Worm (Caenorhabditis elegans) whole organism, L1 larva: ENCODE measurements around the gene Y48A6B.14.

ENCODE experiments used
- C16A3.4 ChIP-seq: fragments of 150-350 bp; optimal IDR thresholded peaks from 2 replicates; lab custom pipeline; 2014; ENCODE audit warnings: missing biosample characterization, missing genetic modification characterization
- Y116A8C.19 ChIP-seq: sonication (generic microtip); optimal IDR thresholded peaks from 2 replicates; lab custom pipeline; 2016; ENCODE audit warnings: missing compliant biosample characterization, missing genetic modification characterization, borderline replicate concordance
- blmp-1 ChIP-seq: fragments of 150-350 bp; optimal IDR thresholded peaks from 2 replicates; lab custom pipeline; 2014; ENCODE audit warnings: missing biosample characterization, missing genetic modification characterization
- dpl-1 ChIP-seq, 3 experiments: fragments of 150-350 bp in 2 of 3; sonication (generic microtip) in 1 of 3; optimal IDR thresholded peaks; 2 replicates each; lab custom pipeline; 2014 to 2017; ENCODE audit warnings: missing biosample characterization in 3 of 3, missing genetic modification characterization in 3 of 3, missing genetic modification reagents in 3 of 3
- dsc-1 ChIP-seq: sonication (generic microtip); optimal IDR thresholded peaks from 2 replicates; lab custom pipeline; 2016; ENCODE audit warnings: mild to moderate bottlenecking, missing genetic modification characterization, missing compliant biosample characterization
- efl-1 ChIP-seq, 4 experiments: fragments of 150-350 bp; optimal IDR thresholded peaks in 3 of 4; peaks in 1 of 4; 1 replicate in 1 of 4; 2 replicates in 3 of 4; lab custom pipeline; 2014; ENCODE audit warnings: missing biosample characterization in 2 of 4, missing genetic modification characterization in 2 of 4, missing genetic modification reagents in 2 of 4
- egl-13 ChIP-seq: sonication (generic microtip); optimal IDR thresholded peaks from 2 replicates; lab custom pipeline; 2016; ENCODE audit warnings: missing genotype, missing genetic modification reagents, missing genetic modification characterization, missing compliant biosample characterization
- egl-27 ChIP-seq, 2 experiments: fragments of 150-350 bp in 1 of 2; sonication (generic microtip); optimal IDR thresholded peaks; 3 replicates each; lab custom pipeline; 2017 to 2018; ENCODE audit warnings: missing biosample characterization in 2 of 2, missing genetic modification characterization in 2 of 2, missing genetic modification reagents in 2 of 2
- elt-2 ChIP-seq: sonication (generic microtip); optimal IDR thresholded peaks from 2 replicates; lab custom pipeline; 2016; ENCODE audit warnings: missing genetic modification characterization, mild to moderate bottlenecking, inconsistent platforms, missing compliant biosample characterization, missing genetic modification reagents
- elt-3 ChIP-seq, 6 experiments: fragments of 150-350 bp in 1 of 6; sonication (generic microtip); optimal IDR thresholded peaks; 2 replicates each; lab custom pipeline; 2017 to 2018; ENCODE audit warnings: missing biosample characterization in 6 of 6, missing genetic modification characterization in 6 of 6, inconsistent platforms in 1 of 6
- fkh-10 ChIP-seq: sonication (generic microtip); optimal IDR thresholded peaks from 2 replicates; lab custom pipeline; 2017; ENCODE audit warnings: missing biosample characterization, missing genetic modification reagents, missing genetic modification characterization
- fkh-4 ChIP-seq: sonication (generic microtip); optimal IDR thresholded peaks from 2 replicates; lab custom pipeline; 2016; ENCODE audit warnings: missing compliant biosample characterization, missing genetic modification characterization, borderline replicate concordance
- grh-1 ChIP-seq: fragments of 200-800 bp; sonication (Bioruptor generic); IDR thresholded peaks from 2 replicates; pipeline ENCODE4 v1.3.6; 2022; ENCODE audit warnings: missing genetic modification reagents, missing genetic modification characterization, missing compliant biosample characterization
- hlh-17 ChIP-seq: fragments of 200-800 bp; sonication (Bioruptor generic); optimal IDR thresholded peaks from 2 replicates; lab custom pipeline; 2018; ENCODE audit warnings: missing genetic modification characterization, mild to moderate bottlenecking, missing compliant biosample characterization, moderate library complexity, borderline replicate concordance
- irx-1 ChIP-seq: sonication (generic microtip); optimal IDR thresholded peaks from 2 replicates; lab custom pipeline; 2016; ENCODE audit warnings: missing genetic modification characterization, missing compliant biosample characterization
- isw-1 ChIP-seq: fragments of 200-800 bp; sonication (Bioruptor generic); IDR thresholded peaks from 2 replicates; pipeline ENCODE4 v1.3.6; 2022; ENCODE audit warnings: missing genetic modification characterization, missing compliant biosample characterization
- jun-1 ChIP-seq: fragments of 150-350 bp; optimal IDR thresholded peaks from 2 replicates; lab custom pipeline; 2014; ENCODE audit warnings: missing biosample characterization, missing genetic modification reagents, missing genetic modification characterization
- lin-35 ChIP-seq, 2 experiments: fragments of 150-350 bp; optimal IDR thresholded peaks; 2 replicates each; lab custom pipeline; 2014; ENCODE audit warnings: missing biosample characterization in 2 of 2, missing genetic modification characterization in 2 of 2, missing genetic modification reagents in 2 of 2
- lin-39 ChIP-seq: fragments of 150-350 bp; optimal IDR thresholded peaks from 2 replicates; lab custom pipeline; 2014; ENCODE audit warnings: missing biosample characterization, missing genetic modification reagents, missing genetic modification characterization
- lsy-2 ChIP-seq, 2 experiments: fragments of 150-350 bp; optimal IDR thresholded peaks; 2 replicates each; lab custom pipeline; 2014; ENCODE audit warnings: missing biosample characterization in 2 of 2, missing genetic modification characterization in 2 of 2
- mdl-1 ChIP-seq, 2 experiments: fragments of 150-350 bp; optimal IDR thresholded peaks; 2 replicates each; lab custom pipeline; 2014 to 2017; ENCODE audit warnings: missing biosample characterization in 2 of 2, missing genetic modification characterization in 2 of 2, inconsistent platforms in 1 of 2
- mef-2 ChIP-seq: fragments of 150-350 bp; optimal IDR thresholded peaks from 2 replicates; lab custom pipeline; 2014; ENCODE audit warnings: missing biosample characterization, missing genetic modification characterization
- nhr-11 ChIP-seq: fragments of 150-350 bp; optimal IDR thresholded peaks from 2 replicates; lab custom pipeline; 2014; ENCODE audit warnings: missing biosample characterization, missing genetic modification characterization
- nhr-12 ChIP-seq: sonication (generic microtip); optimal IDR thresholded peaks from 2 replicates; lab custom pipeline; 2017; ENCODE audit warnings: missing biosample characterization, missing genetic modification characterization
- nhr-20 ChIP-seq: sonication (generic microtip); optimal IDR thresholded peaks from 2 replicates; lab custom pipeline; 2016; ENCODE audit warnings: mild to moderate bottlenecking, missing genetic modification characterization, missing compliant biosample characterization
- nhr-47 ChIP-seq: sonication (generic microtip); optimal IDR thresholded peaks from 2 replicates; lab custom pipeline; 2016; ENCODE audit warnings: mild to moderate bottlenecking, missing genetic modification characterization, moderate library complexity, missing compliant biosample characterization
- nhr-71 ChIP-seq: sonication (generic microtip); optimal IDR thresholded peaks from 2 replicates; lab custom pipeline; 2016; ENCODE audit warnings: mild to moderate bottlenecking, missing genetic modification characterization, moderate library complexity, missing compliant biosample characterization
- nhr-77 ChIP-seq: fragments of 150-350 bp; optimal IDR thresholded peaks from 2 replicates; lab custom pipeline; 2014; ENCODE audit warnings: missing biosample characterization, missing genetic modification characterization
- nhr-84 ChIP-seq: sonication (generic microtip); optimal IDR thresholded peaks from 2 replicates; lab custom pipeline; 2017; ENCODE audit warnings: missing biosample characterization, missing genetic modification characterization
- nhr-90 ChIP-seq: sonication (generic microtip); optimal IDR thresholded peaks from 2 replicates; lab custom pipeline; 2016; ENCODE audit warnings: mild to moderate bottlenecking, missing genetic modification characterization, missing compliant biosample characterization; ENCODE audit not compliant: poor library complexity
- pqm-1 ChIP-seq: sonication (generic microtip); optimal IDR thresholded peaks from 3 replicates; lab custom pipeline; 2017; ENCODE audit warnings: missing biosample characterization, missing genetic modification characterization
- snu-23 ChIP-seq: sonication (generic microtip); optimal IDR thresholded peaks from 2 replicates; lab custom pipeline; 2016; ENCODE audit warnings: missing genetic modification characterization, missing compliant biosample characterization
- sox-4 ChIP-seq: sonication (generic microtip); optimal IDR thresholded peaks from 2 replicates; lab custom pipeline; 2016; ENCODE audit warnings: missing genetic modification characterization, missing compliant biosample characterization
- sup-37 ChIP-seq: fragments of 200-800 bp; sonication (Bioruptor generic); optimal IDR thresholded peaks from 2 replicates; lab custom pipeline; 2018; ENCODE audit warnings: mild to moderate bottlenecking, missing genetic modification characterization, missing compliant biosample characterization
- tbx-2 ChIP-seq: sonication (generic microtip); optimal IDR thresholded peaks from 2 replicates; lab custom pipeline; 2016; ENCODE audit warnings: missing genetic modification characterization, missing compliant biosample characterization
- tlp-1 ChIP-seq: fragments of 150-350 bp; optimal IDR thresholded peaks from 2 replicates; lab custom pipeline; 2014; ENCODE audit warnings: missing biosample characterization, missing genetic modification characterization
- unc-130 ChIP-seq: fragments of 150-350 bp; optimal IDR thresholded peaks from 2 replicates; lab custom pipeline; 2017; ENCODE audit warnings: missing biosample characterization, missing genetic modification characterization, inconsistent platforms
- xbp-1 ChIP-seq: sonication (generic microtip); optimal IDR thresholded peaks from 2 replicates; lab custom pipeline; 2016; ENCODE audit warnings: missing genetic modification characterization, missing compliant biosample characterization

The Y48A6B.14 gene

ce11 chrIII:11022278-11022677, 9.1 kb upstream of the Y48A6B.14 start:
- no peak for TF ChIP-seq snu-23 (GFP tag; lab: Kevin White, UChicago)
- TF ChIP-seq nhr-84 (tag; lab: Kevin White, UChicago): no peak
- no peak for TF ChIP-seq dsc-1 (tag; lab: Kevin White, UChicago)
- TF ChIP-seq lin-39 (tag; lab: Kevin White, UChicago): no peak
- no peak for TF ChIP-seq hlh-17 (GFP tag; lab: Kevin White, UChicago)
- TF ChIP-seq efl-1 (optimal IDR thresholded peaks at IDR 0.05; lab: Kevin White, UChicago): no peak
- peak in 1 of 2 experiments; percentile 87 for TF ChIP-seq efl-1 (GFP tag; optimal IDR thresholded peaks at IDR 0.05 in 1 of 2; lab: Kevin White, UChicago)

ce11 chrIII:11025138-11025537, 6.3 kb upstream of the Y48A6B.14 start:
- TF ChIP-seq fkh-4 (tag; lab: Kevin White, UChicago) (no peak), lin-35 (GFP tag; optimal IDR thresholded peaks at IDR 0.05; lab: Kevin White, UChicago) (no peak), tbx-2 (tag; lab: Kevin White, UChicago) (no peak), C16A3.4 (tag; lab: Kevin White, UChicago) (no peak), elt-3 (tag; optimal IDR thresholded peaks at IDR 0.05; lab: Kevin White, UChicago) (no peak), isw-1 (no peak), irx-1 (tag; lab: Kevin White, UChicago) (no peak), egl-13 (no peak), nhr-84 (tag; lab: Kevin White, UChicago) (no peak), fkh-10 (GFP tag; lab: Kevin White, UChicago) (no peak), sup-37 (no peak), sox-4 (tag; lab: Kevin White, UChicago) (no peak), blmp-1 (tag; lab: Kevin White, UChicago) (no peak), nhr-71 (tag; lab: Kevin White, UChicago) (no peak), Y116A8C.19 (tag; lab: Kevin White, UChicago) (no peak), nhr-77 (tag; lab: Kevin White, UChicago) (no peak)

- TF ChIP-seq sox-4 (tag; lab: Kevin White, UChicago) (no peak), nhr-11 (no peak), nhr-12 (tag; lab: Kevin White, UChicago) (no peak), Y116A8C.19 (tag; lab: Kevin White, UChicago) (no peak), egl-27 (tag; optimal IDR thresholded peaks at IDR 0.05; lab: Kevin White, UChicago) (no peak), unc-130 (tag; lab: Kevin White, UChicago) (no peak), grh-1 (GFP tag; lab: Robert Waterston, UW) (no peak), nhr-47 (tag; lab: Kevin White, UChicago) (no peak), nhr-90 (tag; lab: Kevin White, UChicago) (peak; percentile 60), snu-23 (GFP tag; lab: Kevin White, UChicago) (no peak), mef-2 (no peak), hlh-17 (GFP tag; lab: Kevin White, UChicago) (no peak), efl-1 (optimal IDR thresholded peaks at IDR 0.05; lab: Kevin White, UChicago) (no peak), efl-1 (GFP tag; optimal IDR thresholded peaks at IDR 0.05 in 1 of 2; lab: Kevin White, UChicago) (peak in 1 of 2 experiments; percentile 88), nhr-20 (tag; lab: Kevin White, UChicago) (peak; percentile 14), isw-1 (no peak), tlp-1 (tag; lab: Kevin White, UChicago) (peak; percentile 0), blmp-1 (tag; lab: Kevin White, UChicago) (no peak), elt-2 (tag; lab: Kevin White, UChicago) (peak; percentile 98), lsy-2 (tag; optimal IDR thresholded peaks at IDR 0.05; lab: Kevin White, UChicago) (peak in 1 of 2 experiments; percentile 24), nhr-84 (tag; lab: Kevin White, UChicago) (no peak), jun-1 (tag; lab: Kevin White, UChicago) (peak; percentile 32), nhr-71 (tag; lab: Kevin White, UChicago) (peak; percentile 51), dpl-1 (GFP tag; optimal IDR thresholded peaks at IDR 0.05; lab: Kevin White, UChicago) (no peak), lin-35 (GFP tag; optimal IDR thresholded peaks at IDR 0.05; lab: Kevin White, UChicago) (peak in 1 of 2 experiments; percentile 51), fkh-10 (GFP tag; lab: Kevin White, UChicago) (no peak), pqm-1 (tag; lab: Kevin White, UChicago) (peak; percentile 81), lin-39 (tag; lab: Kevin White, UChicago) (no peak), xbp-1 (no peak), mdl-1 (tag; optimal IDR thresholded peaks at IDR 0.05; lab: Kevin White, UChicago) (peak in 1 of 2 experiments; percentile 74)
Observed at ce11 chrIII:11026516-11027048, 4.8 kb upstream of the Y48A6B.14 start, which contains the start of gene Y48A6B.7. TSS of gene Y48A6B.7 (minus strand) at chrIII:11026566.
